Fruit fly (Drosophila melanogaster) whole organism, prepupa: ENCODE measurements around the gene CG12498.

Experiments used
- CG10631 ChIP-seq: fragments of 200-800 bp; sonication (Bioruptor generic); optimal IDR thresholded peaks from 2 replicates; lab custom pipeline; 2016; ENCODE audit warnings: missing biosample characterization, missing genetic modification characterization
- CG1621 ChIP-seq: fragments of 200-800 bp; sonication (Bioruptor generic); optimal IDR thresholded peaks from 3 replicates; lab custom pipeline; 2018; ENCODE audit warnings: missing biosample characterization, mild to moderate bottlenecking, missing genetic modification characterization
- CG3032 ChIP-seq: fragments of 200-800 bp; optimal IDR thresholded peaks from 2 replicates; lab custom pipeline; 2019; ENCODE audit warnings: missing biosample characterization, mild to moderate bottlenecking, missing genetic modification characterization, moderate library complexity
- CG32006 ChIP-seq: fragments of 200-800 bp; sonication (Bioruptor generic); optimal IDR thresholded peaks from 3 replicates; lab custom pipeline; 2017; ENCODE audit warnings: missing biosample characterization, mild to moderate bottlenecking, missing genetic modification characterization
- CG3919 ChIP-seq: fragments of 200-800 bp; sonication (Bioruptor generic); optimal IDR thresholded peaks from 3 replicates; lab custom pipeline; 2016; ENCODE audit warnings: missing biosample characterization, missing genetic modification characterization
- CG4318 ChIP-seq: fragments of 200-800 bp; sonication (Bioruptor generic); optimal IDR thresholded peaks from 3 replicates; lab custom pipeline; 2017; ENCODE audit warnings: missing biosample characterization, mild to moderate bottlenecking, missing genetic modification characterization
- CG6163 ChIP-seq: fragments of 200-800 bp; sonication (Bioruptor generic); IDR thresholded peaks from 3 replicates; pipeline ENCODE4 v1.3.6; 2022; ENCODE audit warnings: missing biosample characterization, missing genetic modification characterization
- CG6808 ChIP-seq: fragments of 200-800 bp; sonication (Bioruptor generic); optimal IDR thresholded peaks from 3 replicates; lab custom pipeline; 2017; ENCODE audit warnings: missing biosample characterization, missing genetic modification characterization, mild to moderate bottlenecking, moderate library complexity, missing genetic modification reagents
- CG8119 ChIP-seq: fragments of 200-800 bp; sonication (Bioruptor generic); IDR thresholded peaks from 3 replicates; pipeline ENCODE4 v1.3.6; 2022; ENCODE audit warnings: missing biosample characterization, missing genetic modification characterization
- Eip75B ChIP-seq: fragments of 200-800 bp; sonication (Bioruptor generic); optimal IDR thresholded peaks from 3 replicates; lab custom pipeline; 2016; ENCODE audit warnings: missing biosample characterization, missing genetic modification characterization
- Eip78C ChIP-seq: fragments of 200-800 bp; sonication (Bioruptor generic); peaks from one replicate; lab custom pipeline; 2016; ENCODE audit warnings: missing biosample characterization, missing genetic modification characterization
- Eip93F ChIP-seq: fragments of 200-800 bp; sonication (Bioruptor generic); optimal IDR thresholded peaks from 2 replicates; lab custom pipeline; 2016; ENCODE audit warnings: missing biosample characterization, mild to moderate bottlenecking, missing genetic modification characterization
- Ets21C ChIP-seq: fragments of 200-800 bp; sonication (Bioruptor generic); optimal IDR thresholded peaks from 3 replicates; lab custom pipeline; 2016; ENCODE audit warnings: missing biosample characterization, missing genetic modification characterization
- Hr39 ChIP-seq: fragments of 200-800 bp; sonication (Bioruptor generic); optimal IDR thresholded peaks from 2 replicates; lab custom pipeline; 2016; ENCODE audit warnings: missing biosample characterization, missing genetic modification characterization
- Hr4 ChIP-seq: fragments of 200-800 bp; sonication (Bioruptor generic); optimal IDR thresholded peaks from 3 replicates; lab custom pipeline; 2016; ENCODE audit warnings: missing biosample characterization, missing genetic modification characterization
- Sox14 ChIP-seq: fragments of 200-800 bp; sonication (Bioruptor generic); optimal IDR thresholded peaks from 3 replicates; lab custom pipeline; 2016; ENCODE audit warnings: missing biosample characterization, missing genetic modification characterization
- achi ChIP-seq: fragments of 200-800 bp; sonication (Bioruptor generic); optimal IDR thresholded peaks from 3 replicates; lab custom pipeline; 2016; ENCODE audit warnings: missing biosample characterization, missing genetic modification characterization
- fkh ChIP-seq: fragments of 200-800 bp; sonication (Bioruptor generic); optimal IDR thresholded peaks from 3 replicates; lab custom pipeline; 2017; ENCODE audit warnings: missing biosample characterization, mild to moderate bottlenecking, missing genetic modification characterization, moderate library complexity
- lz ChIP-seq: fragments of 200-800 bp; sonication (Bioruptor generic); optimal IDR thresholded peaks from 3 replicates; lab custom pipeline; 2016; ENCODE audit warnings: missing biosample characterization, missing genetic modification characterization
- spab ChIP-seq: fragments of 200-800 bp; sonication (Bioruptor generic); optimal IDR thresholded peaks from 2 replicates; lab custom pipeline; 2017; ENCODE audit warnings: missing biosample characterization, mild to moderate bottlenecking, missing genetic modification characterization, missing genetic modification reagents

CG12498 gene

dm6 chrX:2811703-2812102 is 2.0 kb downstream of the CG12498 start:
- no peak for TF ChIP-seq CG4318
- TF ChIP-seq CG3919 (GFP tag; lab: Kevin White, UChicago): no peak
- no peak for TF ChIP-seq Hr4
- TF ChIP-seq CG1621 (tag; lab: Kevin White, UChicago): no peak
- no peak for TF ChIP-seq fkh
- no peak for TF ChIP-seq CG6808 (GFP tag; lab: Kevin White, UChicago)
- TF ChIP-seq CG6163 (GFP tag; lab: Robert Waterston, UW): no peak
- no peak for TF ChIP-seq spab (GFP tag; lab: Kevin White, UChicago)
- TF ChIP-seq Sox14 (GFP tag; lab: Kevin White, UChicago): no peak
- no peak for TF ChIP-seq Eip78C (GFP tag; lab: Kevin White, UChicago)
- TF ChIP-seq Ets21C: no peak
- no peak for TF ChIP-seq Eip75B
- TF ChIP-seq lz (GFP tag; lab: Kevin White, UChicago): no peak

DNA sequence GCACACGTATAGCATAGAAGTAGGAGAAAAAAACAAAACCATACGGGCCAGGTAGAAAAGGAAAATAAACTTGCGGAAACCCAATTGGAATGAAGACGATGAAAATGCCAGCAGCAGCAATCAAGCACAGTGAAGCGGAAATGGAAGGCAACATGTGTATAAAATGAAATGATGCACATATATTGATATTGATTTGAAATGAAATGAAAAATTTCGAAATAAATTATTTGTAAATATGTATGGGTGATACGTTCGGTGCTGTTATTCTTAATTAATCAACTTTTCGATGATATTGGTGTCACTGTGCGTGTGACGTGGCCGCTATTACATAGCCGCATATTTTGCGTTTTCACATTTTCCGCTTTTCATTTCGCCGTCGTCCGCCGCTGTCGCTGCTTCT is 3.4 kb downstream of the CG12498 start:
- peak; percentile 38; the same call in 1 of the 3 replicates for TF ChIP-seq CG8119 (GFP tag; lab: Robert Waterston, UW)
- TF ChIP-seq CG32006 (GFP tag; lab: Kevin White, UChicago): peak; percentile 19
- TF ChIP-seq CG10631 (GFP tag; lab: Kevin White, UChicago): peak; percentile 3
- TF ChIP-seq achi (GFP tag; lab: Kevin White, UChicago): peak; percentile 15
- no peak for TF ChIP-seq Hr39

- TF ChIP-seq CG3032 (no peak), Eip93F (no peak)
Observed at dm6 chrX:2814423-2814822, 4.7 kb downstream of the CG12498 start.
